Fruit fly (Drosophila melanogaster) Kc167 (cell line): ENCODE data around the gene BBS8.

Experiments used
- Myc ChIP-seq: fragments of >200 bp; optimal IDR thresholded peaks from 2 replicates; lab custom pipeline; 2017; ENCODE audit warnings: missing external identifiers
- Sin3A ChIP-seq: fragments of >200 bp; optimal IDR thresholded peaks from 2 replicates; lab custom pipeline; 2018; ENCODE audit warnings: missing external identifiers
- h ChIP-seq: fragments of >200 bp; optimal IDR thresholded peaks from 3 replicates; lab custom pipeline; 2018; ENCODE audit warnings: missing external identifiers
- insv ChIP-seq: fragments of >200 bp; optimal IDR thresholded peaks from 3 replicates; lab custom pipeline; 2018; ENCODE audit warnings: missing external identifiers
- psq ChIP-seq: fragments of >200 bp; optimal IDR thresholded peaks from 2 replicates; lab custom pipeline; 2017; ENCODE audit warnings: missing external identifiers
- ttk ChIP-seq: sonication (Bioruptor generic); optimal IDR thresholded peaks from 2 replicates; lab custom pipeline; 2017; ENCODE audit warnings: missing external identifiers

Gene BBS8

DNA sequence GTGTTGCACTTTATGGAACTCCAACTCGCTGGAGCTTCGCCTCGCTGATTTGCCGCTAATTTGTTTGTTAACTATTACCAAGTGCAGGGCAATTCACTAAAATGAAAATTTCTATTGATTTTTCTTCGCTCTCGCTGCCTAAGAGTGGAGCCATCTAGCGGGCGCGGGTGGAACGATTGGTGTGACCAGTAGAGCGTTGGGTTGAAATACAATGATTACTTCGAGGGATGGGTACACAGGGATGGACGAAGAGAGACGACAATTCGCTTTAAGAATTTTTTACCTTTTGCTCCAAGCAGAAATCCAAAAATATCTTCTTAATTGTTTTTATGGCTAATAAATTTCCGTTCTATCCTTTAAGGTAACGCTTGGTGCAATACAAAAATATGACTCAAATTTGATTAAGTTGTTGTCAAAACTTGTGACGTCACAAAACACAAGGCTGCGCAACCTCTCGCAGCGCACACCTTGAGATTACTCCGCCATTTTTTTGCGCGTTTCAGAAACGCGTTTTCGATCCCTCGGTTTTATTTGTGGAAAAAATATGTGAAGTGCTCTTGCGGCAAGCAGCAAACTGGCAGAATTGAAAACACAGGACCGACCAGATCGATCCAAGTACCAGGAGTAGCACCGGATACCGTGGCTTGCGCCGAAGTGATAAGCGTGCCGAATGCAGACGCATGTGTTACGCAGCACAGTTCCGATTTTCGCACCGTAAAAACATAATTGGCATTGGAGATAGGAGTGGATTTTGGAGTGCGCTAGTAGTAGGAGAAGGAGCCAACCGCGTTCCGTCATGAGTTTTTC lies 7.9 kb upstream of the BBS8 start, which contains the start of the genes AP-2alpha and ebi:
TSS of gene AP-2alpha (minus strand) at position 185 of the 807 bp plus-strand sequence.
TSS of gene ebi (plus strand) at position 475 of the 807 bp plus-strand sequence.
- TF ChIP-seq ttk (lab: Kevin White, UChicago): no peak
- TF ChIP-seq Myc (lab: Kevin White, UChicago): no peak
- no peak for TF ChIP-seq insv (lab: Kevin White, UChicago)
- TF ChIP-seq Sin3A (lab: Kevin White, UChicago): no peak
- TF ChIP-seq h: no peak
- no peak for TF ChIP-seq psq (lab: Kevin White, UChicago)

DNA sequence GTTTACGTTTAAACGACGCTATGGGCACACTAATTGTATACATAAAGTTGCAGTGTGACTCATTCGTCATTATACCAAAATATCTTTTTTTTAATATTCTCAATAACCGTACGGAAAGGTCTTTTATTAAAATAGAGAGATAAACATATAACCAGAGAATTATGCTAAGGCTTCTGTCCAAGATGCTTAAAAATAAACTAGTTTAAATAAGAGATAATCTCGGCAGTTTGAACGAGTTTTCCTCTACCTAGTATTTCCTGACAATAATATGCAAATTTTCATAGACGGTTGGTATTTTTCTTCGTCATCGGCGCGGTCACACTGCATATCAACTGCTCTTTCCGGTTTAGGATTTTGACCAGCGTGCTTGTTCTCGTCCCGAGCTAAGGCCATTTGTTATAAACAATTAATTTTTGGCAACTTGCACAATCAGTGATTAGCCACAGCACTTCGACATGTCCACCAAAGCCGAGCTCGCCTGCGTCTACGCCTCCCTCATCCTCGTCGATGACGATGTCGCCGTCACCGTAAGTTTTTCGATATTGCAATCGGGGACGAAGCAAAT lies 3.0 kb upstream of the BBS8 start, which contains the start of the genes CG13690 and RpLP1:
TSS of gene CG13690 (minus strand) at position 33 of the 565 bp plus-strand sequence.
TSS of gene RpLP1 (plus strand) at position 333 of the 565 bp plus-strand sequence.
- TF ChIP-seq psq (lab: Kevin White, UChicago): no peak
- TF ChIP-seq insv (lab: Kevin White, UChicago): no peak
- no peak for TF ChIP-seq Myc (lab: Kevin White, UChicago)
- TF ChIP-seq ttk (lab: Kevin White, UChicago): no peak

DNA sequence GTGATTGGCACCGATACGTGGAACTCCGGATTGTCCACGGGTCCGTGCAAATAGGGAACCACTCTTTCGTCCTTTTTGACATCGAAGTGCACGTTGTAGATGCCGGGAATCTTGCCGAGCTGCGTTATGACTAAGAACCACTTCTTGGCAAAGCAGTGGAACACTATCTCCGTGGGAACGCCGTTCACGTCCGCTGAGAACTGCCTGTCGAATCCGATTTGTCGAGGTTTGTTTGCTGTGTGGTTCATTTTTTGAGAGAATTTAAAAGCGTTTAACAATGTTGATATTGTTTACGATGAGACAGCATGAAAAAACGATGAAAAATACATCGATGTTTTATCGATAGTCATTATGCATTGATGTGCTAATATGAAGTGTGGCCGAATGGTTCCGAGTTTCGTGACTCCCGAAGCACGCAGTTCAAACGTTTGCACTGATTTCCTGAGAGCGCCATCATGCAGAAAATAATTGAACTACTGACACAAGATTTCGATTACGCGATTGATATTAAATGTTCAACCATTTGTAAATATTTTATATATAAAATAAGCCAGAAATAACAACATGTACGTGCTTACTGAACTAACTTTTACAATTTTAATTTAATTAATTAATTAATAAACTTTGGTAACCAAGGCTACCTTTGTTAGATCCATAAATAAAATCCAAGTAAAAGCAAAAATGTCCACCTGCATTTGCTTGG lies 1.4 kb upstream of the BBS8 start, which contains the start of the genes CG11885 and CG13692:
TSS of gene CG11885 (minus strand) at position 332 of the 703 bp plus-strand sequence.
TSS of gene CG13692 (plus strand) at position 653 of the 703 bp plus-strand sequence.
- no peak for TF ChIP-seq ttk (lab: Kevin White, UChicago)
- TF ChIP-seq psq (lab: Kevin White, UChicago): no peak
- no peak for TF ChIP-seq Sin3A (lab: Kevin White, UChicago)
- TF ChIP-seq Myc (lab: Kevin White, UChicago): no peak
- TF ChIP-seq h: no peak
- no peak for TF ChIP-seq insv (lab: Kevin White, UChicago)

- TF ChIP-seq psq (lab: Kevin White, UChicago): no peak
Observed at dm6 chr2L:423160-423559, 487 bp downstream of the BBS8 start.

DNA sequence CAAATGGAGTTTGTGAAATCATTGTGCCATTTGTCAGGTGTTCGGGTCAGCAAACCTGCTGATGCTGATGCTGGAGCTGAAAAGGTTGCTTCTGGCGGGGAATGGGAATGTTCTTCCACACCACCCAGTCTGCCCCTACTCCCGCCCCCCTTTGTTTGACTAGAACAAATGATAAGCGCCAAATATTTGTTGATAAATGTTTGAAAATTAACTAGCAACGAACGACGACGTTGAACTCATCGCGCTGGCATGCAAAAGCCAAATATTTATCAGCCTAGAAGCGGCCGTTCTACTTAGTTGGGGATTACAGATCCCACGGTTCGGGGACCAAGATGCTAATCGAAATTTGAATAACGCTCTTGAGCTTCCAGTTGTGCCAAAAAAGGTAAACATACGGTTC lies 2.8 kb downstream of the BBS8 start:
- TF ChIP-seq ttk (lab: Kevin White, UChicago): no peak
- no peak for TF ChIP-seq psq (lab: Kevin White, UChicago)
- no peak for TF ChIP-seq h
- TF ChIP-seq insv (lab: Kevin White, UChicago): no peak
- TF ChIP-seq Sin3A (lab: Kevin White, UChicago): no peak
- TF ChIP-seq Myc (lab: Kevin White, UChicago): no peak

DNA sequence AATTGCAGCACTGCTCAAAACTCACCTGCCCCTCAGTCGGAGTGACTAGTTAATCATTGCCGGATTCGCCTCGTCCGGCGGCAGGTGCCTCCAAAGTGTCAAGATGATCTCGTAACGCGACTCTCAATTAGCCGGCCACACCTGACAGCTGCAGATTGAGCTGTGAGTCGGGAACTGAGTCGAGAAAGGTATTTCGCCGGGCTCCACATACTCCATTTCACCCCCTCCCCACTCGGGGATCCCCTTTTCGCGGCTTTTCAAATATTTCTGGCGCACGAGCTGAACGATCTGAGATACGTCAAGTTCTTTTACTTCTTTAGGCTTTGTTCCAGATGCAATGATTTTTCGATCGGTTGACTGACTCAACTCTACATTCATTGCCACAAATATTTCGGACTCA lies 3.8 kb downstream of the BBS8 start:
- TF ChIP-seq psq (lab: Kevin White, UChicago) (no peak), insv (lab: Kevin White, UChicago) (no peak), Sin3A (lab: Kevin White, UChicago) (no peak), h (no peak), Myc (lab: Kevin White, UChicago) (no peak)

dm6 chr2L:427338-428234 lies 4.9 kb downstream of the BBS8 start:
- TF ChIP-seq psq (lab: Kevin White, UChicago) (no peak), h (no peak), insv (lab: Kevin White, UChicago) (no peak), Sin3A (lab: Kevin White, UChicago) (no peak), Myc (lab: Kevin White, UChicago) (no peak), ttk (lab: Kevin White, UChicago) (no peak)

dm6 chr2L:428380-428989 lies 5.8 kb downstream of the BBS8 start:
- TF ChIP-seq insv (lab: Kevin White, UChicago): no peak
- no peak for TF ChIP-seq Myc (lab: Kevin White, UChicago)
- no peak for TF ChIP-seq Sin3A (lab: Kevin White, UChicago)

dm6 chr2L:429680-430484 lies 7.2 kb downstream of the BBS8 start:
- no peak for TF ChIP-seq Sin3A (lab: Kevin White, UChicago)
